Worm (Caenorhabditis elegans): ENCODE data around the gene clec-263.

DNA sequence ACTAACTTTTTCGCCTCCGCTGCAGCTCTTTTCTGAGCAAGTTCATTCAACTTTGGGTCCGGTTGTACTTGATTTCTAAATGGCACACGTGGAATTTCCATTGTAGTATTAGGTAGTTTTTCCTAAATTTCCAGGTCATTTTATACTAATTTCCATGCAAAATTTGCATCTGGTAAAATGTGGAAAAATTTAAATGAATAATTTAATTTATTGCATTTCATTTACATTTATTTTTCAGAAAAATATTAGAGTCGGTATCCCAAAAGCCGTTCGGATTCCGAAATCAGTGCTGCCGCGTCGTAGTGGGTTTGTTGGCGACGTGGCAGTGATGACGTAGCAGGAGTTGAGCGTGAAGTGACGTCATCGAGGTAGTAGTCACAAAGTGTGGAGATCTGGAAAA, 27.4 kb upstream of the clec-263 start, which contains the start of gene Y38H6C.18:
- TF ChIP-seq pqm-1 (tag; optimal IDR thresholded peaks at IDR 0.05) (no peak), rnt-1 (tag; optimal IDR thresholded peaks at IDR 0.05) (no peak), K02D7.2 (tag; optimal IDR thresholded peaks at IDR 0.05) (no peak), fkh-10 (GFP tag; optimal IDR thresholded peaks at IDR 0.05) (no peak)

All from whole organism, late embryonic.